Worm (Caenorhabditis elegans): ENCODE data around the gene col-126.

DNA sequence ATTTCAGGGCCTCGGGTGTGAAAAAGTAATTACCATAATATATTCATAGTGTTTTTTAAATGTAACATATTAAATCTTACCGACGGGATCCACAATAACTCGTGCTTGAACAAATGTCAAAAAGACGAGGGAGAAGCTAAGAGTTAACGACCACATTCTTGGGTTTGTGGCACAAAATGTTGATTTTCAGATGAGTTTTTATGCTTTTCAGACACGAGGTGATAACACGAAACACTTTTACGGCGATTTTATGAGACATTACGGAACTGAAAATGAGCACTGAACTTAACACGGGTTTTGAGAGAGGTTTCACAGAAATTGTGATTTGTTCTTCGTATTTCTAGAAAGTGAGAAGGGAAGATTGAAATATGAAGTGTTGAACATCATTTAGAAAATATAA is 43.3 kb downstream of the col-126 start, which contains the start of gene B0035.13:
- TF ChIP-seq ama-1 (optimal IDR thresholded peaks at IDR 0.05) (no peak), ceh-2 (tag; optimal IDR thresholded peaks at IDR 0.05) (no peak), sox-4 (tag; optimal IDR thresholded peaks at IDR 0.05) (no peak), unc-42 (tag; optimal IDR thresholded peaks at IDR 0.05) (no peak), pha-4 (tag; optimal IDR thresholded peaks at IDR 0.05) (no peak), ceh-31 (tag; optimal IDR thresholded peaks at IDR 0.05) (no peak), nhr-232 (tag; optimal IDR thresholded peaks at IDR 0.05) (no peak), rnt-1 (tag; optimal IDR thresholded peaks at IDR 0.05) (no peak), tbx-2 (tag; optimal IDR thresholded peaks at IDR 0.05) (no peak), nhr-11 (tag; optimal IDR thresholded peaks at IDR 0.05) (no peak), ets-4 (tag; optimal IDR thresholded peaks at IDR 0.05) (no peak), dve-1 (tag; optimal IDR thresholded peaks at IDR 0.05) (no peak)
